Fruit fly (Drosophila melanogaster) whole organism, adult: ENCODE results near the gene CG11593.
A peak's percentile ranks its signal among the peaks of the same experiment; 100 is the strongest.

ENCODE experiments used
- CG12768 ChIP-seq: fragments of 200-800 bp; sonication (Bioruptor generic); optimal IDR thresholded peaks from 2 replicates; lab custom pipeline; 2017; ENCODE audit warnings: missing biosample characterization, missing genetic modification characterization, mild to moderate bottlenecking, moderate library complexity, missing genetic modification reagents
- CG33017 ChIP-seq: fragments of 200-800 bp; sonication (Bioruptor generic); optimal IDR thresholded peaks from 2 replicates; lab custom pipeline; 2018; ENCODE audit warnings: missing biosample characterization, mild to moderate bottlenecking, missing genetic modification characterization, moderate library complexity
- CG5204 ChIP-seq: fragments of 200-800 bp; sonication (Bioruptor generic); optimal IDR thresholded peaks from 2 replicates; lab custom pipeline; 2016; ENCODE audit warnings: missing biosample characterization, missing genetic modification characterization
- CG7045 ChIP-seq: fragments of 200-800 bp; sonication (Bioruptor generic); optimal IDR thresholded peaks from 2 replicates; lab custom pipeline; 2017; ENCODE audit warnings: missing biosample characterization, mild to moderate bottlenecking, missing genetic modification characterization
- CG7101 ChIP-seq: fragments of 200-800 bp; sonication (Bioruptor generic); optimal IDR thresholded peaks from 2 replicates; lab custom pipeline; 2018; ENCODE audit warnings: missing biosample characterization, mild to moderate bottlenecking, missing genetic modification characterization, moderate library complexity
- Clk ChIP-seq: fragments of 200-800 bp; sonication (Bioruptor generic); optimal IDR thresholded peaks from 2 replicates; lab custom pipeline; 2017; ENCODE audit warnings: missing biosample characterization, missing genetic modification characterization
- Mnt ChIP-seq: fragments of 200-800 bp; sonication (Bioruptor generic); optimal IDR thresholded peaks from 2 replicates; lab custom pipeline; 2016; ENCODE audit warnings: missing biosample characterization, mild to moderate bottlenecking, missing genetic modification characterization
- bab1 ChIP-seq: fragments of 200-800 bp; sonication (Bioruptor generic); optimal IDR thresholded peaks from 3 replicates; lab custom pipeline; 2019; ENCODE audit warnings: missing biosample characterization, mild to moderate bottlenecking, missing genetic modification characterization, moderate library complexity
- cnc ChIP-seq, 2 experiments: fragments of >200 bp; optimal IDR thresholded peaks; 2 replicates each; lab custom pipeline; 2017
- kay ChIP-seq: fragments of 200-800 bp; sonication (Bioruptor generic); peaks from one replicate; lab custom pipeline; 2016; ENCODE audit warnings: missing biosample characterization, missing genetic modification characterization, borderline replicate concordance
- tj ChIP-seq: fragments of 200-800 bp; sonication (Bioruptor generic); optimal IDR thresholded peaks from 3 replicates; lab custom pipeline; 2017; ENCODE audit warnings: missing biosample characterization, mild to moderate bottlenecking, missing genetic modification characterization, moderate library complexity
- toe ChIP-seq: fragments of 200-800 bp; sonication (Bioruptor generic); optimal IDR thresholded peaks from 2 replicates; lab custom pipeline; 2016; ENCODE audit warnings: missing biosample characterization, missing genetic modification characterization

dm6 chr3L:4059293-4059820 is 19.1 kb upstream of the CG11593 start, which contains the start of gene Ugt305A1:
- no peak for TF ChIP-seq toe (GFP tag; lab: Kevin White, UChicago)
- TF ChIP-seq CG33017 (tag; lab: Kevin White, UChicago): no peak
- no peak for TF ChIP-seq Mnt (GFP tag; lab: Kevin White, UChicago)
- TF ChIP-seq bab1 (GFP tag; lab: Kevin White, UChicago): no peak
- no peak for TF ChIP-seq CG12768 (GFP tag; lab: Kevin White, UChicago)
- TF ChIP-seq CG5204 (GFP tag; lab: Kevin White, UChicago): peak; percentile 30
- TF ChIP-seq kay (GFP tag; lab: Kevin White, UChicago): no peak
- TF ChIP-seq tj (GFP tag; lab: Kevin White, UChicago): no peak
- TF ChIP-seq CG7045 (GFP tag; lab: Kevin White, UChicago): no peak
- no peak for TF ChIP-seq Clk (GFP tag; lab: Kevin White, UChicago)
- TF ChIP-seq cnc (optimal IDR thresholded peaks at IDR 0.05; lab: Kevin White, UChicago): no peak
- peak; percentile 6 for TF ChIP-seq CG7101 (tag; lab: Kevin White, UChicago)
